Worm (Caenorhabditis elegans) whole organism, midembryonic: ENCODE data around the gene Y116F11A.6.

ENCODE experiments used
- T22C8.4 ChIP-seq: fragments of 200-800 bp; sonication (Bioruptor generic); IDR thresholded peaks from 2 replicates; pipeline ENCODE4 v1.3.6; 2022; ENCODE audit warnings: missing genetic modification characterization, missing compliant biosample characterization
- cog-1 ChIP-seq: sonication (generic microtip); optimal IDR thresholded peaks from 2 replicates; lab custom pipeline; 2016; ENCODE audit warnings: missing genetic modification characterization, missing compliant biosample characterization
- flt-1 ChIP-seq: fragments of 200-800 bp; sonication (Bioruptor generic); IDR thresholded peaks from 2 replicates; pipeline ENCODE4 v1.3.6; 2022; ENCODE audit warnings: missing genetic modification characterization, missing compliant biosample characterization
- klf-2 ChIP-seq: fragments of 200-800 bp; sonication (Bioruptor generic); conservative IDR thresholded peaks from 2 replicates; pipeline ENCODE4 v1.3.6; 2022; ENCODE audit warnings: missing genetic modification reagents, missing genetic modification characterization, missing compliant biosample characterization
- med-1 ChIP-seq: sonication (generic microtip); optimal IDR thresholded peaks from 2 replicates; lab custom pipeline; 2017; ENCODE audit warnings: missing genetic modification characterization, mild to moderate bottlenecking, missing compliant biosample characterization, antibody characterized with exemption, missing genetic modification reagents; ENCODE audit not compliant: insufficient read depth
- ref-1 ChIP-seq: fragments of 200-800 bp; sonication (Bioruptor generic); conservative IDR thresholded peaks from 2 replicates; pipeline ENCODE4 v1.3.6; 2022; ENCODE audit warnings: missing genetic modification reagents, missing genetic modification characterization, missing compliant biosample characterization
- tab-1 ChIP-seq: fragments of 200-800 bp; sonication (Bioruptor generic); IDR thresholded peaks from 2 replicates; pipeline ENCODE4 v1.3.6; 2022; ENCODE audit warnings: missing genetic modification characterization, missing compliant biosample characterization
- ztf-23 ChIP-seq: fragments of 200-800 bp; sonication (Bioruptor generic); IDR thresholded peaks from 2 replicates; pipeline ENCODE4 v1.3.6; 2022; ENCODE audit warnings: missing genetic modification reagents, missing genetic modification characterization, missing compliant biosample characterization
- ztf-29 ChIP-seq: fragments of 200-800 bp; sonication (Bioruptor generic); IDR thresholded peaks from 2 replicates; pipeline ENCODE4 v1.3.6; 2022; ENCODE audit warnings: missing genetic modification reagents, missing genetic modification characterization, missing compliant biosample characterization

Y116F11A.6 gene

DNA sequence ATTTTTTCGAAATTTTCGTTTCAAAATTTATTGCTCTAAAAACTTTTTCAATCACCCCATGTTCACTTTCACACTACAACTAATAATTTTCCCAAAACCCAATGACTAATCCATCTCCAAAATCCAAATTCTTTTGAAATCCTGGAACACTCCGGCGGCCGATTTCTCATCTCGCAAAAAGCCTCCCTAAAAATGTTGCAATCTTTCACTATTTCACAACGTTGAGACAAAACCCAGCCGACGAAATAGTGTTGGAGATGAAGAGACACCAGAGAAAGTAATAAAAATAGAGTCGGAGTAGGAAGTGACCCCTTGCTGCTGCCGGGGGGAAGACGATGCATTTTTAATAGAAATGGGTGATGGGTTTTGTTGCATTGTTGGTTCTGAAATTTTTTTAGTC is 5.2 kb downstream of the Y116F11A.6 start:
- TF ChIP-seq med-1 (GFP tag; lab: Kevin White, UChicago) (no peak), tab-1 (GFP tag; lab: Robert Waterston, UW) (no peak), ztf-23 (GFP tag; lab: Robert Waterston, UW) (no peak), cog-1 (no peak), ref-1 (GFP tag; lab: Robert Waterston, UW) (no peak), klf-2 (GFP tag; lab: Robert Waterston, UW) (no peak), T22C8.4 (no peak), flt-1 (GFP tag; lab: Robert Waterston, UW) (no peak), ztf-29 (GFP tag; lab: Robert Waterston, UW) (no peak)

- no peak for TF ChIP-seq ref-1 (GFP tag; lab: Robert Waterston, UW)
- TF ChIP-seq cog-1, result no peak
These were observed 8.6 kb downstream of the Y116F11A.6 start for ce11 chrV:19727990-19728389.

DNA sequence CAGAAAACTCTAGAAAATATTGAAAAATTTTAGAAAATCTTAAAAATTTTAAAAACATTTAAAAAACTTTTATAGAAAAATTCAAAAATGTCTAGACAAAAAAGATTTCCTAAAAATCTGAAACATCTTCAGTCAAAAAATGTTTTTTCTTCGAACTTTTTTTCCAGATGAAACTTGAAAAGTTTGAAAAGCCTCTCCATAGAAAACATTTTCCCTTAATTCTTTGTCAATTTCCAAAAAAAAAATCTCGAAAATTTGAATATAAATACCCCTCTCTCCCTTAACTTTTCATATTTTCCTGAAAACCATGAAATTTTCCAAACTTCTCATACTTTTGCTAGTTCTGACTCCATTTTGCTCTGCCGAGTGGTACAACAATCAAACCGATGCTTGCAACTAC is 9.4 kb downstream of the Y116F11A.6 start, which contains the start of gene Y116F11A.3:
Y116F11A.3 (plus strand) TSS at position 301 of the 400 bp plus-strand sequence.
- TF ChIP-seq ztf-29 (GFP tag; lab: Robert Waterston, UW) (no peak), tab-1 (GFP tag; lab: Robert Waterston, UW) (no peak), cog-1 (no peak), T22C8.4 (no peak), klf-2 (GFP tag; lab: Robert Waterston, UW) (no peak), flt-1 (GFP tag; lab: Robert Waterston, UW) (no peak), med-1 (GFP tag; lab: Kevin White, UChicago) (no peak), ref-1 (GFP tag; lab: Robert Waterston, UW) (no peak), ztf-23 (GFP tag; lab: Robert Waterston, UW) (no peak)

- TF ChIP-seq ztf-29 (GFP tag; lab: Robert Waterston, UW), result no peak
- no peak for TF ChIP-seq med-1 (GFP tag; lab: Kevin White, UChicago)
- no peak for TF ChIP-seq klf-2 (GFP tag; lab: Robert Waterston, UW)
- no peak for TF ChIP-seq T22C8.4
- TF ChIP-seq ref-1 (GFP tag; lab: Robert Waterston, UW), result no peak
- TF ChIP-seq flt-1 (GFP tag; lab: Robert Waterston, UW), result no peak
- TF ChIP-seq cog-1, result no peak
These were observed 10.9 kb downstream of the Y116F11A.6 start, which contains the start of gene Y116F11A.1 for ce11 chrV:19730280-19730679. Gene Y116F11A.1, plus strand, starts transcription at chrV:19730580.

DNA sequence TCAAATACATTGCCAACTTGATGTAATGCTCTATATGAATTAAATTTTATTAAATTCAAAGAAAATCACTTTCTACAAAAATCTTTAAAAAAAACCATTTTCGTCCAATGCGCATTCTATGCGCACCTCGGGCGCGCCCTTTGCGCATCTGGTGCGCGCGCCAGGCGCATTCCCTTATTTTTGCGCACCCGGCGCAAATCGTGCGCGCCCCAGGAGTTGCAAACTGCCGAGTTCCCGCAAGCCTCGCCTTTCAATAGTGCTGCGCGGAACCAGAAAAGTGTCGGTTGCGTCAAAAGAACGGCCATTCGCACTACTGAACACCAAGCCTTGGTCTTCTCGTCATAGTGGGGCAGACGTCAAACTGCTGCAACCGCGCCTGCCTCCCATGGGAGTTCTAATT is 14.4 kb downstream of the Y116F11A.6 start:
- no peak for TF ChIP-seq ref-1 (GFP tag; lab: Robert Waterston, UW)
- TF ChIP-seq ztf-23 (GFP tag; lab: Robert Waterston, UW), result no peak

- TF ChIP-seq flt-1 (GFP tag; lab: Robert Waterston, UW) (no peak), ref-1 (GFP tag; lab: Robert Waterston, UW) (no peak), med-1 (GFP tag; lab: Kevin White, UChicago) (no peak), klf-2 (GFP tag; lab: Robert Waterston, UW) (no peak), cog-1 (no peak), ztf-29 (GFP tag; lab: Robert Waterston, UW) (no peak), tab-1 (GFP tag; lab: Robert Waterston, UW) (no peak), ztf-23 (GFP tag; lab: Robert Waterston, UW) (no peak), T22C8.4 (no peak)
These were observed 18.1 kb downstream of the Y116F11A.6 start, which contains the start of gene W04E12.7 for ce11 chrV:19737458-19737857. Gene W04E12.7, minus strand, starts transcription at chrV:19737558.

ce11 chrV:19738117-19738516 is 18.8 kb downstream of the Y116F11A.6 start, which contains the start of gene fbxa-131:
Gene fbxa-131, plus strand, starts transcription at chrV:19738417.
- no peak for TF ChIP-seq ztf-23 (GFP tag; lab: Robert Waterston, UW)
- no peak for TF ChIP-seq cog-1
- no peak for TF ChIP-seq tab-1 (GFP tag; lab: Robert Waterston, UW)
- TF ChIP-seq ztf-29 (GFP tag; lab: Robert Waterston, UW), result no peak
- TF ChIP-seq med-1 (GFP tag; lab: Kevin White, UChicago), result no peak
- no peak for TF ChIP-seq ref-1 (GFP tag; lab: Robert Waterston, UW)
- TF ChIP-seq T22C8.4, result no peak
- no peak for TF ChIP-seq klf-2 (GFP tag; lab: Robert Waterston, UW)
- TF ChIP-seq flt-1 (GFP tag; lab: Robert Waterston, UW), result no peak

DNA sequence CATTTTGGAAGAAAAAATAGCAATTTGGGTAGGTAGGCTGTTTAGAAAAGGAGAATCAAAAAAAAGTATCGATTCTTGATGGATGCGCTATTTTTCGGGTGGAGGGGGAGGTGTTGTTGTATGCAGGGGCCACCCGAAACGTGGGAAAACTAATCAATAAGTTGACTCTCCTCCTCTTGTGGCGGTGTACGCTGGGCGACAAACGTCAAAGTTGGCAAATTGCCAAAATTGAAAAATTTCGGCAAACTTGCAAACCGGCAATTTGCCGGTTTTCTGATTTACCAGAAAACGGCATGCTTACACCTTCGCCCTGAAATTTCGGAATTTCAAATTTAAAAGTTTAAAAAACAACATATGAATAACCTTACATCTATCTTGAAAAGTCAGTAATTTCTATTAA is 21.7 kb downstream of the Y116F11A.6 start, which contains the start of gene W04E12.2:
W04E12.2 (minus strand) TSS at position 101 of the 400 bp plus-strand sequence.
- TF ChIP-seq T22C8.4 (peak; percentile 52; the same call in 1 of the 2 replicates), cog-1 (no peak)

DNA sequence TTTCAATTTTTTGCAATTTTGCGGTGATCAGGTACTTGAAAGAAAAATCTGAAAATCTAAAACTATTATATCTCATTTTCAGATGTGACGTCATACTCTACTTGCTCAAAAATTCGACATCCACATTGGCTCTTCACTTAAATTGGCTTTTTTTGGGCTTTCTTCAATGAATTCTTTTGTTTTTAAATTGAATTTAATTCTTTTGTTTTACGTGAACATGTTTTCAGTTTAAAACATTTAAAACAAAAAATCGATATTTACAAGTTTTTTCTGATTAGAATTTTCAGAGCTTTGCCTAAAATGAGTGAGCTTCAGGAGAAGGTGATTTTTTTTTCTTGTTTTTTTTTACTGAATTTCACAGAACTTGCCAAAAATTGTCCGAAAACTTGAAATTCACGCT is 22.3 kb downstream of the Y116F11A.6 start, which contains the start of gene W04E12.3:
W04E12.3 (plus strand) TSS at position 301 of the 400 bp plus-strand sequence.
- no peak for TF ChIP-seq cog-1
- no peak for TF ChIP-seq med-1 (GFP tag; lab: Kevin White, UChicago)
- TF ChIP-seq klf-2 (GFP tag; lab: Robert Waterston, UW), result no peak
- no peak for TF ChIP-seq tab-1 (GFP tag; lab: Robert Waterston, UW)
- TF ChIP-seq ztf-29 (GFP tag; lab: Robert Waterston, UW), result no peak
- TF ChIP-seq T22C8.4, result no peak
- TF ChIP-seq flt-1 (GFP tag; lab: Robert Waterston, UW), result no peak
- TF ChIP-seq ref-1 (GFP tag; lab: Robert Waterston, UW), result no peak
- no peak for TF ChIP-seq ztf-23 (GFP tag; lab: Robert Waterston, UW)

DNA sequence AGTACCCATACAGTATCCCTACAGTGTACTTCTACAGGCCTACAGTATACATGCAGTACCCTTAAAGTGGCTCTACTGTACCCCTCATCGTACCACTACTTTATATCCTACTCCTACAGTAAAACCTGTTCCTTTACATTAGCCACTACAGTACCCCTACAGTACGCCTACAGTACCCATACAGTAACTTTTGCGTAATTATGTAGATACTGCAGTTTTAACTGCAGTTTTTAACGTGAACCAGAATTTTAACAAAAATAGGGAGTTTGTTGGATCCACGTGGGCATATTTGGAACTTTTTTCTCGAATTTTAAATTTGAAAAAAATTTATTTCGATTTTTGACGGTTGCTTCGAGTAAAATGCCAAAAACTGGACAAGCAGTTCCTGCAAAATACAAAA is 24.0 kb downstream of the Y116F11A.6 start, which contains the start of gene W04E12.4:
W04E12.4 (plus strand) TSS at position 301 of the 400 bp plus-strand sequence.
- TF ChIP-seq ztf-29 (GFP tag; lab: Robert Waterston, UW) (no peak), cog-1 (no peak), ztf-23 (GFP tag; lab: Robert Waterston, UW) (no peak), ref-1 (GFP tag; lab: Robert Waterston, UW) (no peak), med-1 (GFP tag; lab: Kevin White, UChicago) (no peak), T22C8.4 (no peak), flt-1 (GFP tag; lab: Robert Waterston, UW) (no peak), klf-2 (GFP tag; lab: Robert Waterston, UW) (no peak), tab-1 (GFP tag; lab: Robert Waterston, UW) (no peak)
